Worm (Caenorhabditis elegans) whole organism, mixed stage, embryonic: ENCODE data around the gene B0035.18.

ENCODE experiments used
- blmp-1 ChIP-seq: fragments of 150-350 bp; optimal IDR thresholded peaks from 2 replicates; lab custom pipeline; 2014; ENCODE audit warnings: missing biosample characterization, missing genetic modification characterization
- ces-1 ChIP-seq: fragments of 150-350 bp; optimal IDR thresholded peaks from 2 replicates; lab custom pipeline; 2014; ENCODE audit warnings: missing biosample characterization, missing genetic modification reagents, missing genetic modification characterization
- elt-1 ChIP-seq: sonication (generic microtip); optimal IDR thresholded peaks from 2 replicates; lab custom pipeline; 2017; ENCODE audit warnings: missing genetic modification characterization, mild to moderate bottlenecking, missing compliant biosample characterization, antibody characterized with exemption, moderate library complexity, borderline replicate concordance; ENCODE audit not compliant: insufficient read depth
- mab-5 ChIP-seq: fragments of 150-350 bp; optimal IDR thresholded peaks from 2 replicates; lab custom pipeline; 2014; ENCODE audit warnings: missing biosample characterization, missing genetic modification characterization
- mep-1 ChIP-seq: fragments of 150-350 bp; optimal IDR thresholded peaks from 2 replicates; lab custom pipeline; 2017; ENCODE audit warnings: missing biosample characterization, missing genetic modification reagents, missing genetic modification characterization, inconsistent platforms
- nhr-237 ChIP-seq: fragments of 150-350 bp; optimal IDR thresholded peaks from 2 replicates; lab custom pipeline; 2014; ENCODE audit warnings: missing biosample characterization, missing genetic modification characterization
- nhr-28 ChIP-seq: fragments of 150-350 bp; optimal IDR thresholded peaks from 2 replicates; lab custom pipeline; 2014; ENCODE audit warnings: missing biosample characterization, missing genetic modification characterization
- nhr-76 ChIP-seq: sonication (generic microtip); optimal IDR thresholded peaks from 2 replicates; lab custom pipeline; 2017; ENCODE audit warnings: missing biosample characterization, missing genetic modification characterization
- pha-4 ChIP-seq: fragments of 150-350 bp; optimal IDR thresholded peaks from 2 replicates; lab custom pipeline; 2018; ENCODE audit warnings: missing biosample characterization, missing genetic modification reagents, missing genetic modification characterization
- snpc-4 ChIP-seq: fragments of 150-350 bp; optimal IDR thresholded peaks from 2 replicates; lab custom pipeline; 2014; ENCODE audit warnings: missing biosample characterization, missing genetic modification characterization
- sptf-1 ChIP-seq: sonication (generic microtip); optimal IDR thresholded peaks from 2 replicates; lab custom pipeline; 2017; ENCODE audit warnings: mild to moderate bottlenecking, missing genetic modification characterization, moderate library complexity, missing compliant biosample characterization
- tbx-8 ChIP-seq: fragments of 200-800 bp; sonication (Bioruptor generic); optimal IDR thresholded peaks from 2 replicates; lab custom pipeline; 2018; ENCODE audit warnings: mild to moderate bottlenecking, missing genetic modification characterization, moderate library complexity, missing compliant biosample characterization
- unc-39 ChIP-seq: fragments of 150-350 bp; optimal IDR thresholded peaks from 2 replicates; lab custom pipeline; 2014; ENCODE audit warnings: missing biosample characterization, missing genetic modification characterization

DNA sequence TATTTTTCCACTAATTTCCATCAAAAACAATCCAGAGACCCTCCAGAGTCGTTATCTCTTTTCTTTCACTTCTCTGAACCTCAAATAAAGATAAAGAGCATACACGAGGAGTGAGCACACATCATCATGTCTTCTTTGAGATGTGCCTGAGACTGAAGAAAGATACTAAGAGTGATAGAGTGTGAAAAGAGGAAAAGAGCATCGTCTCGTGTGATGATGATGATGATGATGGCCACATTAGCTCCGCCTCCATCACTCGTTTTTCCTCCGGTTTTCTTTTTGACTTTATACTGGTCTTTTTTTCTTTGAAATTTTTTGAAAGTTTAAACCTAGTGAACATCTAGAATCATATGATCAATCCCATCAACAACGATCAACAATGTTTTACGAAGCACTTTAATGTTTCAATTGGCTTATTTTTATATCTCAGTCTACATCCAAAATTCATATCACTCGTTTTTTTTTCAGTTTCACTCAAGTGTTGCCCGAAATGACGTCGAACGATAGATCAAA lies 33.9 kb downstream of the B0035.18 start, which contains the start of gene T01G1.2:
- TF ChIP-seq nhr-76 (tag; lab: Kevin White, UChicago) (no peak), nhr-237 (no peak), blmp-1 (tag; lab: Kevin White, UChicago) (no peak), nhr-28 (tag; lab: Kevin White, UChicago) (no peak), mep-1 (tag; lab: Kevin White, UChicago) (no peak), sptf-1 (tag; lab: Kevin White, UChicago) (no peak), pha-4 (tag; lab: Kevin White, UChicago) (no peak), elt-1 (tag; lab: Kevin White, UChicago) (no peak), tbx-8 (GFP tag; lab: Kevin White, UChicago) (no peak), snpc-4 (tag; lab: Kevin White, UChicago) (no peak), unc-39 (tag; lab: Kevin White, UChicago) (no peak), ces-1 (no peak), mab-5 (tag; lab: Kevin White, UChicago) (no peak)
